Worm (Caenorhabditis elegans): Measurements from ENCODE around the gene Y39H10B.2.

ce11 chrV:3711544-3711943 lies 43.0 kb downstream of the Y39H10B.2 start:
- TF ChIP-seq klf-2 (GFP tag; conservative IDR thresholded peaks at IDR 0.05): no peak
- TF ChIP-seq cog-1 (tag; optimal IDR thresholded peaks at IDR 0.05): no peak
- TF ChIP-seq tab-1 (GFP tag; IDR thresholded peaks at IDR 0.05): no peak
- no peak for TF ChIP-seq ztf-29 (GFP tag; IDR thresholded peaks at IDR 0.05)

Measured in whole organism, midembryonic.